Fruit fly (Drosophila melanogaster) whole organism, prepupa: Measurements from ENCODE around the gene CG4239.

Experiments
- Blimp-1 ChIP-seq: fragments of 200-800 bp; sonication (Bioruptor generic); optimal IDR thresholded peaks from 3 replicates; lab custom pipeline; 2017; ENCODE audit warnings: missing biosample characterization, missing genetic modification characterization, mild to moderate bottlenecking, moderate library complexity, missing genetic modification reagents
- CG10631 ChIP-seq: fragments of 200-800 bp; sonication (Bioruptor generic); optimal IDR thresholded peaks from 2 replicates; lab custom pipeline; 2016; ENCODE audit warnings: missing biosample characterization, missing genetic modification characterization
- CG10669 ChIP-seq: fragments of 200-800 bp; sonication (Bioruptor generic); optimal IDR thresholded peaks from 3 replicates; lab custom pipeline; 2018; ENCODE audit warnings: missing biosample characterization, mild to moderate bottlenecking, missing genetic modification characterization, moderate library complexity
- CG11294 ChIP-seq: fragments of 200-800 bp; sonication (Bioruptor generic); IDR thresholded peaks from 2 replicates; pipeline ENCODE4 v1.3.6; 2022; ENCODE audit warnings: missing biosample characterization, missing genetic modification characterization
- CG11762 ChIP-seq: fragments of 200-800 bp; sonication (Bioruptor generic); optimal IDR thresholded peaks from 3 replicates; lab custom pipeline; 2016; ENCODE audit warnings: missing biosample characterization, missing genetic modification characterization; ENCODE audit not compliant: insufficient read depth
- CG11902 ChIP-seq: fragments of 200-800 bp; sonication (Bioruptor generic); optimal IDR thresholded peaks from 3 replicates; lab custom pipeline; 2016; ENCODE audit warnings: missing biosample characterization, missing genetic modification characterization
- CG15336 ChIP-seq: fragments of 200-800 bp; sonication (Bioruptor generic); IDR thresholded peaks from 2 replicates; pipeline ENCODE4 v1.3.6; 2022; ENCODE audit warnings: missing biosample characterization, missing genetic modification characterization
- CG16779 ChIP-seq: fragments of 200-800 bp; sonication (Bioruptor generic); optimal IDR thresholded peaks from 3 replicates; lab custom pipeline; 2017; ENCODE audit warnings: missing biosample characterization, mild to moderate bottlenecking, missing genetic modification characterization
- CG3032 ChIP-seq: fragments of 200-800 bp; optimal IDR thresholded peaks from 2 replicates; lab custom pipeline; 2019; ENCODE audit warnings: missing biosample characterization, mild to moderate bottlenecking, missing genetic modification characterization, moderate library complexity
- CG31627 ChIP-seq: fragments of 200-800 bp; sonication (Bioruptor generic); optimal IDR thresholded peaks from 3 replicates; lab custom pipeline; 2016; ENCODE audit warnings: missing biosample characterization, missing genetic modification characterization
- CG32006 ChIP-seq: fragments of 200-800 bp; sonication (Bioruptor generic); optimal IDR thresholded peaks from 3 replicates; lab custom pipeline; 2017; ENCODE audit warnings: missing biosample characterization, mild to moderate bottlenecking, missing genetic modification characterization
- CG34406 ChIP-seq: fragments of 200-800 bp; sonication (Bioruptor generic); optimal IDR thresholded peaks from 3 replicates; lab custom pipeline; 2016; ENCODE audit warnings: missing biosample characterization, missing genetic modification characterization
- CG3919 ChIP-seq: fragments of 200-800 bp; sonication (Bioruptor generic); optimal IDR thresholded peaks from 3 replicates; lab custom pipeline; 2016; ENCODE audit warnings: missing biosample characterization, missing genetic modification characterization
- CG4318 ChIP-seq: fragments of 200-800 bp; sonication (Bioruptor generic); optimal IDR thresholded peaks from 3 replicates; lab custom pipeline; 2017; ENCODE audit warnings: missing biosample characterization, mild to moderate bottlenecking, missing genetic modification characterization
- CG6163 ChIP-seq: fragments of 200-800 bp; sonication (Bioruptor generic); IDR thresholded peaks from 3 replicates; pipeline ENCODE4 v1.3.6; 2022; ENCODE audit warnings: missing biosample characterization, missing genetic modification characterization
- CG6808 ChIP-seq: fragments of 200-800 bp; sonication (Bioruptor generic); optimal IDR thresholded peaks from 3 replicates; lab custom pipeline; 2017; ENCODE audit warnings: missing biosample characterization, missing genetic modification characterization, mild to moderate bottlenecking, moderate library complexity, missing genetic modification reagents
- CG7368 ChIP-seq: fragments of 200-800 bp; sonication (Bioruptor generic); optimal IDR thresholded peaks from 3 replicates; lab custom pipeline; 2016; ENCODE audit warnings: missing biosample characterization, missing genetic modification characterization
- CG8119 ChIP-seq: fragments of 200-800 bp; sonication (Bioruptor generic); IDR thresholded peaks from 3 replicates; pipeline ENCODE4 v1.3.6; 2022; ENCODE audit warnings: missing biosample characterization, missing genetic modification characterization
- CG8632 ChIP-seq: fragments of 200-800 bp; sonication (Bioruptor generic); optimal IDR thresholded peaks from 3 replicates; lab custom pipeline; 2016; ENCODE audit warnings: missing biosample characterization, missing genetic modification characterization
- Eip93F ChIP-seq: fragments of 200-800 bp; sonication (Bioruptor generic); optimal IDR thresholded peaks from 2 replicates; lab custom pipeline; 2016; ENCODE audit warnings: missing biosample characterization, mild to moderate bottlenecking, missing genetic modification characterization
- Ets21C ChIP-seq: fragments of 200-800 bp; sonication (Bioruptor generic); optimal IDR thresholded peaks from 3 replicates; lab custom pipeline; 2016; ENCODE audit warnings: missing biosample characterization, missing genetic modification characterization
- Ets96B ChIP-seq: fragments of 200-800 bp; optimal IDR thresholded peaks from 2 replicates; lab custom pipeline; 2019; ENCODE audit warnings: missing biosample characterization, mild to moderate bottlenecking, missing genetic modification characterization, moderate library complexity
- Gug ChIP-seq: fragments of 200-800 bp; sonication (Bioruptor generic); IDR thresholded peaks from 2 replicates; pipeline ENCODE4 v1.3.6; 2022; ENCODE audit warnings: missing biosample characterization, missing genetic modification characterization
- Hr38 ChIP-seq: sonication (Bioruptor generic); optimal IDR thresholded peaks from 2 replicates; lab custom pipeline; 2016; ENCODE audit warnings: missing biosample characterization, missing genetic modification characterization
- Hr4 ChIP-seq: fragments of 200-800 bp; sonication (Bioruptor generic); optimal IDR thresholded peaks from 3 replicates; lab custom pipeline; 2016; ENCODE audit warnings: missing biosample characterization, missing genetic modification characterization
- Lpt ChIP-seq: fragments of 200-800 bp; sonication (Bioruptor generic); optimal IDR thresholded peaks from 3 replicates; lab custom pipeline; 2016; ENCODE audit warnings: missing biosample characterization, missing genetic modification characterization
- OdsH ChIP-seq: fragments of 200-800 bp; sonication (Bioruptor generic); optimal IDR thresholded peaks from 3 replicates; lab custom pipeline; 2016; ENCODE audit warnings: missing biosample characterization, missing genetic modification characterization
- Smox ChIP-seq: fragments of 200-800 bp; sonication (Bioruptor generic); optimal IDR thresholded peaks from 3 replicates; lab custom pipeline; 2016; ENCODE audit warnings: missing biosample characterization, missing genetic modification characterization
- Sox15 ChIP-seq: fragments of 200-800 bp; sonication (Bioruptor generic); optimal IDR thresholded peaks from 3 replicates; lab custom pipeline; 2016; ENCODE audit warnings: missing biosample characterization, missing genetic modification characterization
- achi ChIP-seq: fragments of 200-800 bp; sonication (Bioruptor generic); optimal IDR thresholded peaks from 3 replicates; lab custom pipeline; 2016; ENCODE audit warnings: missing biosample characterization, missing genetic modification characterization
- acj6 ChIP-seq: fragments of 200-800 bp; sonication (Bioruptor generic); optimal IDR thresholded peaks from 3 replicates; lab custom pipeline; 2016; ENCODE audit warnings: missing biosample characterization, missing genetic modification characterization
- cyc ChIP-seq: fragments of 200-800 bp; sonication (Bioruptor generic); optimal IDR thresholded peaks from 3 replicates; lab custom pipeline; 2016; ENCODE audit warnings: missing biosample characterization, missing genetic modification characterization
- dac ChIP-seq: fragments of 200-800 bp; sonication (Bioruptor generic); optimal IDR thresholded peaks from 2 replicates; lab custom pipeline; 2017; ENCODE audit warnings: missing biosample characterization, mild to moderate bottlenecking, missing genetic modification characterization
- dsx ChIP-seq: fragments of 200-800 bp; optimal IDR thresholded peaks from 3 replicates; lab custom pipeline; 2019; ENCODE audit warnings: missing biosample characterization, mild to moderate bottlenecking, missing genetic modification characterization, moderate library complexity; ENCODE audit not compliant: poor library complexity, severe bottlenecking
- eg ChIP-seq: fragments of 200-800 bp; sonication (Bioruptor generic); IDR thresholded peaks from 3 replicates; pipeline ENCODE4 v1.3.6; 2022; ENCODE audit warnings: missing biosample characterization, missing genetic modification characterization
- esn ChIP-seq: fragments of 200-800 bp; sonication (Bioruptor generic); optimal IDR thresholded peaks from 2 replicates; lab custom pipeline; 2016; ENCODE audit warnings: missing biosample characterization, mild to moderate bottlenecking, missing genetic modification characterization, moderate library complexity
- fd59A ChIP-seq: fragments of 200-800 bp; sonication (Bioruptor generic); optimal IDR thresholded peaks from 2 replicates; lab custom pipeline; 2017; ENCODE audit warnings: missing biosample characterization, mild to moderate bottlenecking, missing genetic modification characterization, missing genetic modification reagents
- lz ChIP-seq: fragments of 200-800 bp; sonication (Bioruptor generic); optimal IDR thresholded peaks from 3 replicates; lab custom pipeline; 2016; ENCODE audit warnings: missing biosample characterization, missing genetic modification characterization
- pdm3 ChIP-seq: fragments of 200-800 bp; sonication (Bioruptor generic); optimal IDR thresholded peaks from 3 replicates; lab custom pipeline; 2016; ENCODE audit warnings: missing biosample characterization, missing genetic modification characterization
- salr ChIP-seq, 2 experiments: fragments of 200-800 bp; sonication (Bioruptor generic); optimal IDR thresholded peaks; 3 replicates each; lab custom pipeline; 2016 to 2018; ENCODE audit warnings: missing biosample characterization in 2 of 2, missing genetic modification characterization in 2 of 2, mild to moderate bottlenecking in 1 of 2
- spab ChIP-seq: fragments of 200-800 bp; sonication (Bioruptor generic); optimal IDR thresholded peaks from 2 replicates; lab custom pipeline; 2017; ENCODE audit warnings: missing biosample characterization, mild to moderate bottlenecking, missing genetic modification characterization, missing genetic modification reagents
- ss ChIP-seq, 2 experiments: fragments of 200-800 bp; sonication (Bioruptor generic); optimal IDR thresholded peaks; 2 replicates in 1 of 2; 3 replicates in 1 of 2; lab custom pipeline; 2017 to 2018; ENCODE audit warnings: mild to moderate bottlenecking in 2 of 2, missing biosample characterization in 2 of 2, missing genetic modification characterization in 2 of 2, moderate library complexity in 1 of 2
- topi ChIP-seq: fragments of 200-800 bp; sonication (Bioruptor generic); optimal IDR thresholded peaks from 3 replicates; lab custom pipeline; 2016; ENCODE audit warnings: missing biosample characterization, missing genetic modification characterization

Gene CG4239

dm6 chrX:16385942-16386392, 889 bp downstream of the CG4239 start (continued):
- TF ChIP-seq Sox15 (GFP tag; lab: Kevin White, UChicago) (no peak), Hr4 (no peak), topi (GFP tag; lab: Kevin White, UChicago) (peak; percentile 52), CG11902 (no peak), Hr38 (GFP tag; lab: Kevin White, UChicago) (no peak), CG15336 (GFP tag; lab: Robert Waterston, UW) (peak; percentile 71), dsx (GFP tag; lab: Kevin White, UChicago) (no peak), CG3919 (GFP tag; lab: Kevin White, UChicago) (no peak)

- TF ChIP-seq esn (peak; percentile 80), CG4318 (GFP tag; lab: Kevin White, UChicago) (peak; percentile 74), CG8632 (GFP tag; lab: Kevin White, UChicago) (peak; percentile 67), CG34406 (GFP tag; lab: Kevin White, UChicago) (peak; percentile 75), dac (GFP tag; lab: Kevin White, UChicago) (peak; percentile 71), acj6 (GFP tag; lab: Kevin White, UChicago) (peak; percentile 80), CG6808 (no peak), OdsH (GFP tag; lab: Kevin White, UChicago) (no peak), CG11762 (GFP tag; lab: Kevin White, UChicago) (peak; percentile 16), eg (peak; percentile 95), CG15336 (GFP tag; lab: Robert Waterston, UW) (peak; percentile 86), Eip93F (GFP tag; lab: Kevin White, UChicago) (peak; percentile 49), CG3032 (tag; lab: Kevin White, UChicago) (peak; percentile 90), cyc (GFP tag; lab: Kevin White, UChicago) (peak; percentile 70), CG31627 (peak; percentile 74), CG6163 (GFP tag; lab: Robert Waterston, UW) (peak; percentile 91), Lpt (GFP tag; lab: Kevin White, UChicago) (peak; percentile 58), CG7368 (GFP tag; lab: Kevin White, UChicago) (no peak), CG8119 (GFP tag; lab: Robert Waterston, UW) (peak; percentile 84), fd59A (peak; percentile 58), CG10631 (GFP tag; lab: Kevin White, UChicago) (peak; percentile 84), lz (peak; percentile 81), CG32006 (GFP tag; lab: Kevin White, UChicago) (peak; percentile 85), spab (GFP tag; lab: Kevin White, UChicago) (no peak), salr (GFP tag; optimal IDR thresholded peaks at IDR 0.05; lab: Kevin White, UChicago) (peak in 1 of 2 experiments; percentile 65), CG11294 (GFP tag; lab: Robert Waterston, UW) (peak; percentile 87), Ets96B (no peak), ss (GFP tag; optimal IDR thresholded peaks at IDR 0.05; lab: Kevin White, UChicago) (no peak), CG11902 (peak; percentile 70), Gug (peak; percentile 93), Sox15 (GFP tag; lab: Kevin White, UChicago) (peak; percentile 75), pdm3 (no peak)
- TF ChIP-seq, all 60 proteins: peak for 25
These were observed 6.3 kb downstream of the CG4239 start, which contains the start of the genes TH1 and mei-41 for dm6 chrX:16391397-16391796. TH1 (minus strand) TSS chrX:16391438. mei-41 (plus strand) TSS chrX:16391698.

- TF ChIP-seq Gug (peak; percentile 75), CG16779 (tag; lab: Kevin White, UChicago) (peak; percentile 41), CG34406 (GFP tag; lab: Kevin White, UChicago) (peak; percentile 64), Blimp-1 (no peak), acj6 (GFP tag; lab: Kevin White, UChicago) (no peak), CG6163 (GFP tag; lab: Robert Waterston, UW) (peak; percentile 82), Hr4 (peak; percentile 83), Ets96B (peak; percentile 63), CG11902 (peak; percentile 18), fd59A (no peak), Eip93F (GFP tag; lab: Kevin White, UChicago) (peak; percentile 45), CG7368 (GFP tag; lab: Kevin White, UChicago) (peak; percentile 41), lz (no peak), Smox (GFP tag; lab: Kevin White, UChicago) (no peak), ss (GFP tag; optimal IDR thresholded peaks at IDR 0.05; lab: Kevin White, UChicago) (no peak), OdsH (GFP tag; lab: Kevin White, UChicago) (no peak), CG11294 (GFP tag; lab: Robert Waterston, UW) (peak; percentile 79), achi (GFP tag; lab: Kevin White, UChicago) (no peak), CG8119 (GFP tag; lab: Robert Waterston, UW) (peak; percentile 84), esn (no peak), CG10669 (no peak), dsx (GFP tag; lab: Kevin White, UChicago) (no peak), CG3032 (tag; lab: Kevin White, UChicago) (no peak), topi (GFP tag; lab: Kevin White, UChicago) (no peak), Ets21C (GFP tag; lab: Kevin White, UChicago) (peak; percentile 24)
These were observed 18.8 kb downstream of the CG4239 start for dm6 chrX:16403811-16404420.
